Worm (Caenorhabditis elegans): Measurements from ENCODE around the gene Y24F12A.1.

DNA sequence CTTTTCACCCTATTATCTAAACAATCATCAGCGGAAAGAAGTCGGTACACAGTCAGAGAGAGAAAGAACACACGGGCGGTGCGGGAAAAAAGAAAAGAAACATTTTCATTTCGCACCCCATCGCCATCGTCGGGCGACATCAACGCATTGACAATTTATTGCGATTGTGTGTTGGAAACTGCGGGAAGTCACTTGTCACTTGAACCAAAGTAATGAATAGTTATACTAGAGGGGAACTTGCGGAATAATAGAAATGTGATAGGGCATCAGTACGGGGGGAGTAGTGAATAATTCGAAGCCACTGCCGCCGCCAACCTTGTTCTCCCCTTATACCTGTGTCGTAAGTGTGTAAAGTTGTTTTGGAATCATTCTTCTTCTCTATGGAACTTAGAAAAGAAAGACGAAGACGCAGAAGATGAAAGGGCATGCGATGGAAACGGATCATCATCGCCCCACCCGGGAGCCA, 33.6 kb upstream of the Y24F12A.1 start:
- TF ChIP-seq ZK546.5 (tag; optimal IDR thresholded peaks at IDR 0.05) (no peak), hmg-11 (tag; optimal IDR thresholded peaks at IDR 0.05) (no peak), ztf-4 (tag; optimal IDR thresholded peaks at IDR 0.05) (no peak), ceh-9 (tag; optimal IDR thresholded peaks at IDR 0.05) (no peak), snpc-4 (tag; optimal IDR thresholded peaks at IDR 0.05) (no peak), elt-1 (tag; optimal IDR thresholded peaks at IDR 0.05) (no peak), ztf-11 (tag; optimal IDR thresholded peaks at IDR 0.05) (no peak), ceh-16 (tag; optimal IDR thresholded peaks at IDR 0.05) (no peak), tbx-2 (tag; optimal IDR thresholded peaks at IDR 0.05) (no peak)
